Worm (Caenorhabditis elegans): Measurements from ENCODE around the gene Y82E9BL.18.

DNA sequence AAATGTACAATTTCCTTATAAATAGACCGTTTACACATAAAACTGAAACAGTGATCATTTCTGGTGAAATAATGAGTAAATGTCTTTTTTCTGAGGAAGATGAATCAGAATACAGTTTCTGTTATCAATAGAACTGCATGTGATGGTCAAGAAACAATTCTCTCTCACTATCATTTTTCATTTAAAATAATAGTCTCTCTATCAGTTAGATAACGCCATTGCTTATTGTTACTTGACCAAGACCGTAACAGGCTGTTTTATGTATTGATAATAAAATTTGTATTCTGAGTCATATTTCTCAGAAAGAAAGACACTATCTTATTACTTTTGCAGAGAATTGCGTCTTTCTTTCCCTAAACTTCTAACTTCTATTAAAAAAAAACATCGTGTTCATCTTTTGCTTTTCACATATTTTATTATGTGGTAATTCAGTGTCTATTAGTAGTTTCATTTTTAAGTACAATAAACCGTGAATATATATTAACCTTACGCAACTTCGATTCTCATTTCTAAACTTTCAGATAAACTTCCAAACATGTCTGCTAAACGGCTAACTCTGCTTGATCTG, 31.4 kb upstream of the Y82E9BL.18 start, which contains the start of gene fbxa-35:
- no peak for TF ChIP-seq zag-1 (tag; optimal IDR thresholded peaks at IDR 0.05)
- no peak for TF ChIP-seq nhr-237 (tag; optimal IDR thresholded peaks at IDR 0.05)
- TF ChIP-seq unc-55 (GFP tag; optimal IDR thresholded peaks at IDR 0.05) = no peak
- TF ChIP-seq nhr-6 (tag; optimal IDR thresholded peaks at IDR 0.05) = no peak
- TF ChIP-seq aly-2 (tag; optimal IDR thresholded peaks at IDR 0.05) = no peak
- no peak for TF ChIP-seq ztf-4 (tag; optimal IDR thresholded peaks at IDR 0.05)
- no peak for TF ChIP-seq lin-13 (GFP tag; optimal IDR thresholded peaks at IDR 0.05)
- no peak for TF ChIP-seq lin-39 (tag; optimal IDR thresholded peaks at IDR 0.05)
- TF ChIP-seq R02D3.7 (tag; optimal IDR thresholded peaks at IDR 0.05) = no peak
- TF ChIP-seq unc-62 (GFP tag; optimal IDR thresholded peaks at IDR 0.05) = no peak
- no peak for TF ChIP-seq nhr-25 (tag; optimal IDR thresholded peaks at IDR 0.05)
- no peak for TF ChIP-seq egl-27 (tag; optimal IDR thresholded peaks at IDR 0.05)
- TF ChIP-seq nhr-12 (tag; optimal IDR thresholded peaks at IDR 0.05) = no peak

All from whole organism, L2 larva.